Fruit fly (Drosophila melanogaster): Measurements from ENCODE around the gene Mnr.

Mnr gene

dm6 chrX:21306485-21307142 lies 25.6 kb upstream of the Mnr start, which contains the start of gene Abca3 (continued):
- TF ChIP-seq NC2α (GFP tag; optimal IDR thresholded peaks at IDR 0.05), result peak; percentile 1
- peak; percentile 65 for TF ChIP-seq unpg (GFP tag; optimal IDR thresholded peaks at IDR 0.05)
- TF ChIP-seq ato (GFP tag; IDR thresholded peaks at IDR 0.05; ENCODE audit: partially characterized antibody), result no peak
- no peak for TF ChIP-seq p53 (GFP tag; optimal IDR thresholded peaks at IDR 0.05)
- no peak for TF ChIP-seq CG14667 (GFP tag; IDR thresholded peaks at IDR 0.05)
- no peak for TF ChIP-seq sim (GFP tag; IDR thresholded peaks at IDR 0.05)
- no peak for TF ChIP-seq CG12104 (GFP tag; optimal IDR thresholded peaks at IDR 0.05)
- TF ChIP-seq usp (GFP tag; optimal IDR thresholded peaks at IDR 0.05), result no peak
- peak; percentile 49 for TF ChIP-seq repo (GFP tag; optimal IDR thresholded peaks at IDR 0.05)
- TF ChIP-seq CG6254 (GFP tag; optimal IDR thresholded peaks at IDR 0.05), result peak; percentile 2
- TF ChIP-seq Six4 (GFP tag; optimal IDR thresholded peaks at IDR 0.05), result no peak
- TF ChIP-seq CG15269 (tag; optimal IDR thresholded peaks at IDR 0.05), result peak; percentile 69
- peak; percentile 2 for TF ChIP-seq YL-1 (GFP tag; optimal IDR thresholded peaks at IDR 0.05)
- peak; percentile 25 for TF ChIP-seq CG4424 (GFP tag; optimal IDR thresholded peaks at IDR 0.05)
- TF ChIP-seq Elba2 (GFP tag; optimal IDR thresholded peaks at IDR 0.05), result no peak
- TF ChIP-seq ro (GFP tag; IDR thresholded peaks at IDR 0.05), result no peak
- peak; percentile 24 for TF ChIP-seq CG8944 (GFP tag; optimal IDR thresholded peaks at IDR 0.05)
- peak; percentile 96 for TF ChIP-seq row (GFP tag; IDR thresholded peaks at IDR 0.05)
- no peak for TF ChIP-seq unc-4 (GFP tag; IDR thresholded peaks at IDR 0.05; ENCODE audit: partially characterized antibody)
- TF ChIP-seq CG6175 (GFP tag; IDR thresholded peaks at IDR 0.05), result no peak
- TF ChIP-seq Bteb2 (GFP tag; optimal IDR thresholded peaks at IDR 0.05), result peak; percentile 22
- peak; percentile 63 to 99 for TF ChIP-seq Pdp1 (GFP tag; optimal IDR thresholded peaks at IDR 0.05)
- TF ChIP-seq pan (optimal IDR thresholded peaks at IDR 0.05), result no peak
- TF ChIP-seq pan (GFP tag; optimal IDR thresholded peaks at IDR 0.05 in 1 of 2, IDR thresholded peaks at IDR 0.05 in 1 of 2), result peak in 1 of 2 experiments; percentile 43
- no peak for TF ChIP-seq Bdp1 (GFP tag; optimal IDR thresholded peaks at IDR 0.05)
- TF ChIP-seq B-H2 (GFP tag; optimal IDR thresholded peaks at IDR 0.05), result peak; percentile 74
- peak; percentile 33 for TF ChIP-seq CG12236 (GFP tag; optimal IDR thresholded peaks at IDR 0.05)
- no peak for TF ChIP-seq knrl (GFP tag; IDR thresholded peaks at IDR 0.05; ENCODE audit: partially characterized antibody)
- peak; percentile 59 for TF ChIP-seq cwo (GFP tag; optimal IDR thresholded peaks at IDR 0.05)
- peak; percentile 91 for TF ChIP-seq Blimp-1 (GFP tag; optimal IDR thresholded peaks at IDR 0.05)
- no peak for TF ChIP-seq CG17186 (GFP tag; optimal IDR thresholded peaks at IDR 0.05)
- TF ChIP-seq CG10959 (GFP tag; IDR thresholded peaks at IDR 0.05), result 0 out of 2 replicates have a peak, but pooled peaks have one; percentile 13
- peak; percentile 22; the same call in 1 of the 2 replicates for TF ChIP-seq Adf1 (GFP tag; IDR thresholded peaks at IDR 0.05)
- peak; percentile 44; the same call in 2 of the 3 replicates for TF ChIP-seq croc (GFP tag; conservative IDR thresholded peaks at IDR 0.05)
- no peak for TF ChIP-seq Jarid2 (GFP tag; optimal IDR thresholded peaks at IDR 0.05)
- TF ChIP-seq CG9609 (GFP tag; optimal IDR thresholded peaks at IDR 0.05), result peak; percentile 62
- peak; percentile 54 for TF ChIP-seq CG17829 (tag; optimal IDR thresholded peaks at IDR 0.05)
- no peak for TF ChIP-seq otp (GFP tag; IDR thresholded peaks at IDR 0.05)
- peak; percentile 11 for TF ChIP-seq Mad (GFP tag; optimal IDR thresholded peaks at IDR 0.05)
- peak; percentile 81 for TF ChIP-seq grn (GFP tag; optimal IDR thresholded peaks at IDR 0.05)
- peak; percentile 12 for TF ChIP-seq Atf3 (GFP tag; optimal IDR thresholded peaks at IDR 0.05)
- TF ChIP-seq CG7928 (GFP tag; optimal IDR thresholded peaks at IDR 0.05), result peak; percentile 33
- TF ChIP-seq Meics (GFP tag; optimal IDR thresholded peaks at IDR 0.05), result peak; percentile 77
- TF ChIP-seq Ets65A (GFP tag), result peak; percentile 93
- TF ChIP-seq CG16815 (GFP tag; optimal IDR thresholded peaks at IDR 0.05), result peak; percentile 4
- TF ChIP-seq kah (GFP tag; optimal IDR thresholded peaks at IDR 0.05), result peak; percentile 11
- TF ChIP-seq D19A (tag; optimal IDR thresholded peaks at IDR 0.05), result peak; percentile 22
- peak; percentile 9 for TF ChIP-seq CG5180 (GFP tag; optimal IDR thresholded peaks at IDR 0.05)
- TF ChIP-seq Hr51 (GFP tag; optimal IDR thresholded peaks at IDR 0.05), result peak in 1 of 2 experiments; percentile 8
- TF ChIP-seq al (GFP tag; IDR thresholded peaks at IDR 0.05), result peak; percentile 70

All from whole organism, embryonic.